Worm (Caenorhabditis elegans): ENCODE results near the gene F28F8.7.

ce11 chrV:15559047-15559446 is 31.4 kb downstream of the F28F8.7 start, which contains the start of gene acr-18:
- TF ChIP-seq snpc-4 (tag; optimal IDR thresholded peaks at IDR 0.05) (no peak), ama-1 (optimal IDR thresholded peaks at IDR 0.05) (no peak), zag-1 (tag; optimal IDR thresholded peaks at IDR 0.05) (no peak), nhr-6 (tag; optimal IDR thresholded peaks at IDR 0.05) (no peak), elt-1 (tag; optimal IDR thresholded peaks at IDR 0.05) (no peak), ztf-4 (tag; optimal IDR thresholded peaks at IDR 0.05) (no peak), nhr-237 (tag; optimal IDR thresholded peaks at IDR 0.05) (no peak), lsy-2 (tag; optimal IDR thresholded peaks at IDR 0.05) (no peak), ZK546.5 (tag; optimal IDR thresholded peaks at IDR 0.05) (no peak), nhr-25 (tag; optimal IDR thresholded peaks at IDR 0.05) (no peak), nhr-12 (tag; optimal IDR thresholded peaks at IDR 0.05) (no peak)

Data from whole organism, L2 larva.